Fruit fly (Drosophila melanogaster) whole organism, embryonic: ENCODE results near the gene Jhbp16.

ENCODE experiments used
- CG10462 ChIP-seq: fragments of 200-800 bp; sonication (Bioruptor generic); optimal IDR thresholded peaks from 2 replicates; lab custom pipeline; 2016; ENCODE audit warnings: missing biosample characterization, missing genetic modification characterization
- CG10565 ChIP-seq: fragments of 200-800 bp; sonication (Bioruptor generic); optimal IDR thresholded peaks from 3 replicates; lab custom pipeline; 2016; ENCODE audit warnings: missing biosample characterization, mild to moderate bottlenecking, missing genetic modification characterization
- CG10979 ChIP-seq: fragments of 200-800 bp; sonication (Bioruptor generic); optimal IDR thresholded peaks from 2 replicates; lab custom pipeline; 2018; ENCODE audit warnings: missing biosample characterization, mild to moderate bottlenecking, missing genetic modification characterization, moderate library complexity
- CG11085 ChIP-seq: fragments of 200-800 bp; sonication (Bioruptor generic); IDR thresholded peaks from 2 replicates; pipeline ENCODE4 v1.3.6; 2022; ENCODE audit warnings: missing biosample characterization, missing genetic modification characterization
- CG12769 ChIP-seq: fragments of 200-800 bp; sonication (Bioruptor generic); optimal IDR thresholded peaks from 2 replicates; lab custom pipeline; 2019; ENCODE audit warnings: missing biosample characterization, mild to moderate bottlenecking, missing genetic modification characterization, moderate library complexity
- CG15073 ChIP-seq: fragments of 200-800 bp; sonication (Bioruptor generic); optimal IDR thresholded peaks from 2 replicates; lab custom pipeline; 2016; ENCODE audit warnings: missing biosample characterization, missing genetic modification characterization
- CG2202 ChIP-seq: fragments of 200-800 bp; sonication (Bioruptor generic); optimal IDR thresholded peaks from 2 replicates; lab custom pipeline; 2018; ENCODE audit warnings: missing biosample characterization, mild to moderate bottlenecking, missing genetic modification characterization
- CG31224 ChIP-seq: fragments of 200-800 bp; sonication (Bioruptor generic); IDR thresholded peaks from 2 replicates; pipeline ENCODE4 v1.3.6; 2022; ENCODE audit warnings: missing biosample characterization, missing genetic modification characterization
- CG33557 ChIP-seq: fragments of 200-800 bp; sonication (Bioruptor generic); optimal IDR thresholded peaks from 2 replicates; lab custom pipeline; 2019; ENCODE audit warnings: missing biosample characterization, mild to moderate bottlenecking, missing genetic modification characterization, moderate library complexity
- CG34224 ChIP-seq: fragments of 200-800 bp; sonication (Bioruptor generic); IDR thresholded peaks from 3 replicates; pipeline ENCODE4 v1.3.6; 2022; ENCODE audit warnings: missing biosample characterization, missing genetic modification characterization; ENCODE audit not compliant: partially characterized antibody
- CG6854 ChIP-seq: fragments of 200-800 bp; sonication (Bioruptor generic); optimal IDR thresholded peaks from 3 replicates; lab custom pipeline; 2017; ENCODE audit warnings: missing biosample characterization, mild to moderate bottlenecking, missing genetic modification characterization
- CG7357 ChIP-seq: fragments of 200-800 bp; sonication (Bioruptor generic); IDR thresholded peaks from 3 replicates; pipeline ENCODE4 v1.3.6; 2022; ENCODE audit warnings: missing biosample characterization, missing genetic modification characterization
- CG7745 ChIP-seq: fragments of 200-800 bp; sonication (Bioruptor generic); optimal IDR thresholded peaks from 2 replicates; lab custom pipeline; 2018; ENCODE audit warnings: missing biosample characterization, mild to moderate bottlenecking, missing genetic modification characterization, moderate library complexity
- CG7928 ChIP-seq: fragments of 200-800 bp; sonication (Bioruptor generic); optimal IDR thresholded peaks from 2 replicates; lab custom pipeline; 2017; ENCODE audit warnings: missing biosample characterization, mild to moderate bottlenecking, missing genetic modification characterization
- CG8089 ChIP-seq: fragments of 200-800 bp; sonication (Bioruptor generic); optimal IDR thresholded peaks from 3 replicates; lab custom pipeline; 2016; ENCODE audit warnings: missing biosample characterization, missing genetic modification characterization
- CG9876 ChIP-seq: fragments of 200-800 bp; sonication (Bioruptor generic); optimal IDR thresholded peaks from 2 replicates; lab custom pipeline; 2016; ENCODE audit warnings: missing biosample characterization, missing genetic modification characterization
- CTCF ChIP-seq: fragments of 200-800 bp; sonication (Bioruptor generic); optimal IDR thresholded peaks from 2 replicates; lab custom pipeline; 2017; ENCODE audit warnings: missing biosample characterization, mild to moderate bottlenecking, missing genetic modification characterization, moderate library complexity
- Camta ChIP-seq: fragments of 200-800 bp; sonication (Bioruptor generic); optimal IDR thresholded peaks from 2 replicates; lab custom pipeline; 2016; ENCODE audit warnings: missing biosample characterization, missing genetic modification characterization
- CkIIα-i1 ChIP-seq: fragments of 200-800 bp; sonication (Bioruptor generic); IDR thresholded peaks from 2 replicates; pipeline ENCODE4 v1.3.6; 2022; ENCODE audit warnings: missing biosample characterization, missing genetic modification characterization
- CrebB ChIP-seq: fragments of 200-800 bp; sonication (Bioruptor generic); optimal IDR thresholded peaks from 3 replicates; lab custom pipeline; 2018; ENCODE audit warnings: missing biosample characterization, mild to moderate bottlenecking, missing genetic modification characterization
- Dbx ChIP-seq: fragments of 200-800 bp; sonication (Bioruptor generic); IDR thresholded peaks from 3 replicates; pipeline ENCODE4 v1.3.6; 2022; ENCODE audit warnings: missing biosample characterization, missing genetic modification characterization
- Hey ChIP-seq: fragments of 200-800 bp; sonication (Bioruptor generic); optimal IDR thresholded peaks from 3 replicates; lab custom pipeline; 2018; ENCODE audit warnings: missing biosample characterization, mild to moderate bottlenecking, missing genetic modification characterization
- HmgD ChIP-seq: fragments of 200-800 bp; sonication (Bioruptor generic); optimal IDR thresholded peaks from 3 replicates; lab custom pipeline; 2016; ENCODE audit warnings: missing biosample characterization, missing genetic modification characterization
- Opbp ChIP-seq: fragments of 200-800 bp; sonication (Bioruptor generic); IDR thresholded peaks from 3 replicates; pipeline ENCODE4 v1.3.6; 2022; ENCODE audit warnings: missing biosample characterization, missing genetic modification characterization; ENCODE audit not compliant: partially characterized antibody
- Optix ChIP-seq: fragments of 200-800 bp; sonication (Bioruptor generic); IDR thresholded peaks from 3 replicates; pipeline ENCODE4 v1.3.6; 2022; ENCODE audit warnings: missing biosample characterization, missing genetic modification characterization
- al ChIP-seq: fragments of 200-800 bp; sonication (Bioruptor generic); IDR thresholded peaks from 2 replicates; pipeline ENCODE4 v1.3.6; 2022; ENCODE audit warnings: missing biosample characterization, missing genetic modification characterization
- ara ChIP-seq: fragments of 200-800 bp; sonication (Bioruptor generic); IDR thresholded peaks from 2 replicates; pipeline ENCODE4 v1.3.6; 2022; ENCODE audit warnings: missing biosample characterization, missing genetic modification characterization
- ash1 ChIP-seq: fragments of 200-800 bp; sonication (Bioruptor generic); optimal IDR thresholded peaks from 2 replicates; lab custom pipeline; 2018; ENCODE audit warnings: missing biosample characterization, mild to moderate bottlenecking, missing genetic modification characterization
- ato ChIP-seq: fragments of 200-800 bp; sonication (Bioruptor generic); IDR thresholded peaks from 2 replicates; pipeline ENCODE4 v1.3.6; 2022; ENCODE audit warnings: missing biosample characterization, missing genetic modification characterization; ENCODE audit not compliant: partially characterized antibody
- bab2 ChIP-seq: fragments of 200-800 bp; sonication (Bioruptor generic); optimal IDR thresholded peaks from 2 replicates; lab custom pipeline; 2016; ENCODE audit warnings: missing biosample characterization, missing genetic modification characterization
- bigmax ChIP-seq: fragments of 200-800 bp; sonication (Bioruptor generic); optimal IDR thresholded peaks from 2 replicates; lab custom pipeline; 2018; ENCODE audit warnings: missing biosample characterization, mild to moderate bottlenecking, missing genetic modification characterization
- bowl ChIP-seq: fragments of 200-800 bp; sonication (Bioruptor generic); IDR thresholded peaks from 2 replicates; pipeline ENCODE4 v1.3.6; 2022; ENCODE audit warnings: missing biosample characterization, missing genetic modification characterization
- crp ChIP-seq, 2 experiments: fragments of 200-800 bp; sonication (Bioruptor generic); optimal IDR thresholded peaks; 2 replicates in 1 of 2; 3 replicates in 1 of 2; lab custom pipeline; 2017; ENCODE audit warnings: missing biosample characterization in 2 of 2, missing genetic modification characterization in 2 of 2, mild to moderate bottlenecking in 1 of 2, moderate library complexity in 1 of 2
- dimm ChIP-seq: fragments of 200-800 bp; sonication (Bioruptor generic); IDR thresholded peaks from 2 replicates; pipeline ENCODE4 v1.3.6; 2022; ENCODE audit warnings: missing biosample characterization, missing genetic modification characterization
- dmrt99B ChIP-seq: fragments of 200-800 bp; sonication (Bioruptor generic); optimal IDR thresholded peaks from 2 replicates; lab custom pipeline; 2018; ENCODE audit warnings: missing biosample characterization, mild to moderate bottlenecking, missing genetic modification characterization, moderate library complexity
- dpn ChIP-seq, 2 experiments: fragments of 200-800 bp; sonication (Bioruptor generic); optimal IDR thresholded peaks; 3 replicates each; lab custom pipeline; 2016; ENCODE audit warnings: missing biosample characterization in 2 of 2, missing genetic modification characterization in 2 of 2
- emc ChIP-seq: fragments of 200-800 bp; sonication (Bioruptor generic); optimal IDR thresholded peaks from 2 replicates; lab custom pipeline; 2016; ENCODE audit warnings: missing biosample characterization, missing genetic modification characterization
- eyg ChIP-seq: fragments of 200-800 bp; sonication (Bioruptor generic); optimal IDR thresholded peaks from 3 replicates; lab custom pipeline; 2016; ENCODE audit warnings: missing biosample characterization, missing genetic modification characterization
- gsb ChIP-seq: fragments of 200-800 bp; sonication (Bioruptor generic); IDR thresholded peaks from 2 replicates; pipeline ENCODE4 v1.3.6; 2022; ENCODE audit warnings: missing biosample characterization, missing genetic modification characterization
- gt ChIP-seq: fragments of 200-800 bp; sonication (Bioruptor generic); IDR thresholded peaks from 2 replicates; pipeline ENCODE4 v1.3.6; 2022; ENCODE audit warnings: missing biosample characterization, missing genetic modification characterization
- h ChIP-seq: fragments of >200 bp; optimal IDR thresholded peaks from 2 replicates; lab custom pipeline; 2017
- ham ChIP-seq: fragments of 200-800 bp; sonication (Bioruptor generic); IDR thresholded peaks from 2 replicates; pipeline ENCODE4 v1.3.6; 2022; ENCODE audit warnings: missing biosample characterization, missing genetic modification characterization
- lov ChIP-seq, 2 experiments: fragments of 200-800 bp in 1 of 2; fragments of >200 bp in 1 of 2; sonication (Bioruptor generic) in 1 of 2; IDR thresholded peaks in 1 of 2; optimal IDR thresholded peaks in 1 of 2; 2 replicates in 1 of 2; 3 replicates in 1 of 2; pipeline versions ENCODE4 v1.3.6 to Lab custom; 2017 to 2022; ENCODE audit warnings: missing biosample characterization in 1 of 2, missing genetic modification characterization in 1 of 2
- row ChIP-seq: fragments of 200-800 bp; sonication (Bioruptor generic); IDR thresholded peaks from 3 replicates; pipeline ENCODE4 v1.3.6; 2022; ENCODE audit warnings: missing biosample characterization, missing genetic modification characterization
- scrt ChIP-seq: fragments of 200-800 bp; sonication (Bioruptor generic); optimal IDR thresholded peaks from 2 replicates; lab custom pipeline; 2018; ENCODE audit warnings: missing biosample characterization, mild to moderate bottlenecking, missing genetic modification characterization, moderate library complexity
- sens-2 ChIP-seq: fragments of 200-800 bp; sonication (Bioruptor generic); IDR thresholded peaks from 2 replicates; pipeline ENCODE4 v1.3.6; 2022; ENCODE audit warnings: missing biosample characterization, missing genetic modification characterization
- sisA ChIP-seq: fragments of 200-800 bp; sonication (Bioruptor generic); IDR thresholded peaks from 2 replicates; pipeline ENCODE4 v1.3.6; 2022; ENCODE audit warnings: missing biosample characterization, missing genetic modification characterization
- toy ChIP-seq: fragments of 200-800 bp; sonication (Bioruptor generic); IDR thresholded peaks from 2 replicates; pipeline ENCODE4 v1.3.6; 2022; ENCODE audit warnings: missing biosample characterization, missing genetic modification characterization
- trh ChIP-seq: fragments of 200-800 bp; sonication (Bioruptor generic); optimal IDR thresholded peaks from 2 replicates; lab custom pipeline; 2016; ENCODE audit warnings: missing biosample characterization, missing genetic modification characterization
- tx ChIP-seq: fragments of 200-800 bp; sonication (Bioruptor generic); optimal IDR thresholded peaks from 2 replicates; lab custom pipeline; 2016; ENCODE audit warnings: missing biosample characterization, missing genetic modification characterization
- vnd ChIP-seq: fragments of 200-800 bp; sonication (Bioruptor generic); IDR thresholded peaks from 3 replicates; pipeline ENCODE4 v1.3.6; 2022; ENCODE audit warnings: missing biosample characterization, missing genetic modification characterization; ENCODE audit not compliant: partially characterized antibody
- wor ChIP-seq: fragments of 200-800 bp; sonication (Bioruptor generic); IDR thresholded peaks from 2 replicates; pipeline ENCODE4 v1.3.6; 2022; ENCODE audit warnings: missing biosample characterization, missing genetic modification characterization

Gene Jhbp16

DNA sequence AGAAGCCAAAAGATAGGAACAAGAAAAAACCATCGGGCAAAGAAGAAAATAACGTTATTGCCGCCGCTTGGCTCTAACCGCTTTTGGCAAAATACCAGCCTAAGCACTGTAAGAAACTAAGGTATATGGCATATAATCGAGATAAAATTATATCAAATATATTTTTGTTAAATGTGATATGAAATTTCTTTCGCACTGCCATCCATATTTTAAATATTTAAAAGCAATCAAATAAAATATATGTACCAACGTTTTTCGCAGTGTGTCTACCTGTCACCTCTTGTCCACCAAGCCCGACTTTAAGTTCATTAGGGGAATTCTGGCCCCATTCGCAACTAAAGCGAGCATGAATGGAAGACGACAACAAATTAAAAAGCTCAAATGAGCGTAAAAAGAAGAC, 36.4 kb upstream of the Jhbp16 start (continued):
- TF ChIP-seq CG9876 (GFP tag; lab: Kevin White, UChicago) (no peak), crp (GFP tag; optimal IDR thresholded peaks at IDR 0.05; lab: Kevin White, UChicago) (no peak), CG15073 (no peak), row (GFP tag; lab: Robert Waterston, UW) (peak; percentile 82), CkIIα-i1 (GFP tag; lab: Robert Waterston, UW) (no peak), wor (GFP tag; lab: Robert Waterston, UW) (0 out of 2 replicates have a peak, but pooled peaks have one; percentile 16), CG7928 (GFP tag; lab: Kevin White, UChicago) (no peak), CG7745 (no peak), h (no peak), dpn (GFP tag; optimal IDR thresholded peaks at IDR 0.05; lab: Kevin White, UChicago) (peak; percentile 24 to 68), sens-2 (no peak), Dbx (GFP tag; lab: Robert Waterston, UW) (peak; percentile 78), Hey (tag; lab: Kevin White, UChicago) (no peak), CG8089 (GFP tag; lab: Kevin White, UChicago) (no peak), HmgD (no peak), bab2 (GFP tag; lab: Kevin White, UChicago) (peak; percentile 6), scrt (GFP tag; lab: Kevin White, UChicago) (peak; percentile 60), gt (no peak), gsb (GFP tag; lab: Robert Waterston, UW) (0 out of 2 replicates have a peak, but pooled peaks have one; percentile 48), toy (GFP tag; lab: Robert Waterston, UW) (no peak), trh (GFP tag; lab: Kevin White, UChicago) (peak; percentile 12), CG10565 (GFP tag; lab: Kevin White, UChicago) (no peak), CG33557 (GFP tag; lab: Kevin White, UChicago) (no peak), CG10462 (peak; percentile 35), Optix (GFP tag; lab: Robert Waterston, UW) (no peak), CG2202 (tag; lab: Kevin White, UChicago) (peak; percentile 16), ara (GFP tag; lab: Robert Waterston, UW) (peak; percentile 74), ham (GFP tag; lab: Robert Waterston, UW) (no peak), eyg (GFP tag; lab: Kevin White, UChicago) (no peak), CG7357 (GFP tag; lab: Robert Waterston, UW) (peak; percentile 64; the same call in 2 of the 3 replicates), CG11085 (GFP tag; lab: Robert Waterston, UW) (no peak), CG10979 (tag; lab: Kevin White, UChicago) (peak; percentile 70), dmrt99B (peak; percentile 65), CG12769 (tag; lab: Kevin White, UChicago) (peak; percentile 70), tx (GFP tag; lab: Kevin White, UChicago) (peak; percentile 13), emc (no peak), sisA (GFP tag; lab: Robert Waterston, UW) (peak; percentile 46; the same call in 1 of the 2 replicates), CrebB (tag; lab: Kevin White, UChicago) (peak; percentile 42), CG34224 (GFP tag; lab: Robert Waterston, UW) (no peak), bigmax (GFP tag; lab: Kevin White, UChicago) (no peak), al (GFP tag; lab: Robert Waterston, UW) (peak; percentile 63), vnd (GFP tag; lab: Robert Waterston, UW) (no peak), CG6854 (GFP tag; lab: Kevin White, UChicago) (peak; percentile 12), lov (optimal IDR thresholded peaks at IDR 0.05; lab: Kevin White, UChicago) (no peak), lov (GFP tag; IDR thresholded peaks at IDR 0.05; lab: Robert Waterston, UW) (no peak), CTCF (no peak), CG31224 (GFP tag; lab: Robert Waterston, UW) (peak; percentile 70), Camta (GFP tag; lab: Kevin White, UChicago) (no peak), bowl (GFP tag; lab: Robert Waterston, UW) (0 out of 2 replicates have a peak, but pooled peaks have one; percentile 36), ash1 (no peak), dimm (GFP tag; lab: Robert Waterston, UW) (no peak), Opbp (GFP tag; lab: Robert Waterston, UW) (no peak), ato (GFP tag; lab: Robert Waterston, UW) (no peak)
